Worm (Caenorhabditis elegans) whole organism, dauer: ENCODE data around the gene hot-3.

Experiments used
- unc-62 ChIP-seq: sonication (generic microtip); optimal IDR thresholded peaks from 2 replicates; lab custom pipeline; 2017; ENCODE audit warnings: missing biosample characterization, missing genetic modification reagents, missing genetic modification characterization

The hot-3 gene

DNA sequence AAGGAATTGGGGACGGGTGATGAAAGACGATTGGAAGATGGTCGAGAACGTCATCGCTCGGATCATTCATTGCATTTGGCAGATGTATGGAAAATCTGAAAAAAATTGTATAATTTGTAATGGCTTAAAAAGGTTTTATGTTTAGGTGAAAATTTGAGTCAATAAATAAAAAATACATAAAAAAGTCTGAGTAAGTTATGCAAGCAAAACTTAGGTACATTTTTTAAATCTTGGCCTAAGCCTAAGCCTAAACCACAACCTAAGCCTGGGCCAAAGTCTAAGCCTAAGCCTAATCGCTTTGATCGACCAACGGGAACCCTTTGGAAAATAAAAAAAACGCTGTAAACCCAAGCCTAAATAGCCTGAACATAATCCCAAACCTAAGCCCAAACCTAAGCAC is at the start of gene hot-3:
hot-3 (minus strand) TSS at position 101 of the 400 bp plus-strand sequence.
- TF ChIP-seq unc-62 = no peak

DNA sequence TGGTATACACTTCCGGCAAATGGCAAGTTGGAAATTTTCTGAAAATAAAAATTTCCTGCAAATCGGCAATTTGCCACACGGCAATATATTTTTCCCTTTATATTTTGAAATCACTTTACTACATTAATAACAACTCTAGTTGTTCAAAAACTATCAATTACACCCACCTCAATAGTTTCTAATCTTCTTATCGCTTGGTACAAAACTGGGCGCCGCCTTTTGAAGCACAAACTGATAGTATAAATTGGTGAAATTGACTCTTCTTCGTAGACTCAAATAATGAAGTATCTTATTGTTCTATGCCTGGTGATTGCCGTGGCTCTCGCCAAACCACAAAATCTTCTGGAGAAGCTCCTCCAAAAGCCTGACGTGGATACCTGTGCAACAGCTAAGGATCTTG is 49.3 kb upstream of the hot-3 start, which contains the start of gene Y39G8B.9:
Y39G8B.9 (plus strand) TSS at position 269 of the 400 bp plus-strand sequence.
- TF ChIP-seq unc-62 = no peak

DNA sequence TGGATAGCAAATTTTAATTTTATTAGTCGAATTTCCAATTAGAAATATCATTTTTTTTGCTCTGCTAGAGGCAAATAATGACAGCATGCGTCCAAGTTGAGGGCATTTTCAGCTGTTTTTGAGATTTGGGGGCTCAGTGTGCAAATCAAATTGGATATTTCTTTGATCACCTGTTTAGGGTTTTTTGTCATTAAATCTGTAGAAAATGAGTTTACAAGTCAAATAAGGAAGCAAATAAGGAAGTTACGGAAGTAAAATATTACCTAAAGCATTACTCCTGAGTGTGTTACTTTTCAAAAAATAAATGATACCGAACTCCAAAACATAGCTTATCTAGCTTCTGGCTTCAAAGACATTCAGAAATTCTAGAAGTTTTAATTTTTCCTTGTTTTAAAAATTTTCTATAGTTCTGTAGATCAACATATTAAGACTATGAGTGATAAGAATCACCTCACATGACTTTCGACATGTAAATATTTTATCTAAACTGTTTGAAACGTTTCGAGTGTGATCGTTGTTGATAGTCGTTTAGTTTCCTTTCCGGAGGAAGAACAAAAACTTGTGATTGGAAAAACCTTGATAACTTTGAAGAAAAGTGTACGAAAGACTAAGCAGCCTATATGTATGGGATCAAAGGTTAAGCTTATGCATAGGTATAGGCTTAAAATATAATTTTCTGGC is 48.1 kb upstream of the hot-3 start, which contains the start of gene sre-48:
sre-48 (minus strand) TSS at position 51 of the 681 bp plus-strand sequence.
- TF ChIP-seq unc-62 = no peak

DNA sequence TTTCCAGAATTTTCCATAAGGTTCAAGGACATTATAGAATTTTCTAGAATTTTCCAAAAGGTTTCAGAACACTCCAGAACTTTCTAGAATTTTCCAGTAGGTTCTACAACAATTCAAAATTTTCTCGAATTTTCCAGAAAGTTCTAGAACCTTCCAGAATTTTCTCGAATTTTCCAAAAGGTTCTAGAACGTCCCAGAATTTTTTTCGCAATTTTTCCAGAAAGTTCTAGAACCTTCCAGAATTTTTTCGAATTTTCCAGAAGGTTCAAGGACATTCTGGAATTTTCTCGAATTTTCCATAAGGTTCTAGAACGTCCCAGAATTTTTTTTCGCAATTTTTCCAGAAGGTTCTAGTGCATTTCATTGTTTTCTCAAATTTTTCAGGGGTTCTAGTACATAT is 45.9 kb upstream of the hot-3 start:
- no peak for TF ChIP-seq unc-62

DNA sequence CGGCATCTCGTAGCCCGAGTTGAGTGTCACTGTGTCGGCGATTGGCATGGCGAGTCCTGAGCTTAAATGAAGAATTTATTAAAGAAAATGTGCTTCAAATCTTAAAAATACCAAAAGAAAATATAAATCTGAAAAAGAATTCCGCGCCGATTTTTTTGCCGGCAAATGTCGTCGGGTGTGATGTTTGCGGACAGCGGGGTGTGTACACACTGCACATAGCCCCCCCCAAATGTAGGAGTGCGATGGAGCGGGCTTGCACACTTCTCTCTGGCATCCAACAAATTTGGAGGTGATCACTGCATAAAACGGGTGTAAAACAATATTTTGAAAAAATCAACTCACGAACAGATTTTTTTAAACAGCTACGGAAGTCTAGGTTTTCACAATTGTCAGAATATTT is 44.3 kb upstream of the hot-3 start, which contains the start of gene Y39G8B.2:
Y39G8B.2 (minus strand) TSS at position 61 of the 400 bp plus-strand sequence.
- no peak for TF ChIP-seq unc-62

DNA sequence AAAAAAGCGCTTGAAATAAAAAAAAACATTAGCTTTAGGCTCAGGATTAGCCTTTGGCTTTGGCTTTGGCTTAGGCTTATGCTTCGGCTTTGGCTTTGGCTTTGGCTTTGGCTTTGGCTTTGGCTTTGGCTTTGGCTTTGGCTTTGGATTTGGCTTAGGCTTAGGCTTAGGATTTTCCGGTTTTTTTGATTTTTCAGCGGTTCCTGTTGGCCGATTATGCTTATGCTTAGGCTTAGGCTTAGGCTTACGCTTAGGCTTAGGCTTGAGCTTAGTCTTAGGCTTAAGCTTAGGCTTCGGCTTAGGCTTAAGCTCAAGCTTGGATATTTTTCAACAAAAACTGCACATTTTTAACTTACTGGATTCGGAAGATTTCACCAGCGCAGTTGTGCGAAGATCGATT is 42.3 kb upstream of the hot-3 start:
- TF ChIP-seq unc-62 = no peak

DNA sequence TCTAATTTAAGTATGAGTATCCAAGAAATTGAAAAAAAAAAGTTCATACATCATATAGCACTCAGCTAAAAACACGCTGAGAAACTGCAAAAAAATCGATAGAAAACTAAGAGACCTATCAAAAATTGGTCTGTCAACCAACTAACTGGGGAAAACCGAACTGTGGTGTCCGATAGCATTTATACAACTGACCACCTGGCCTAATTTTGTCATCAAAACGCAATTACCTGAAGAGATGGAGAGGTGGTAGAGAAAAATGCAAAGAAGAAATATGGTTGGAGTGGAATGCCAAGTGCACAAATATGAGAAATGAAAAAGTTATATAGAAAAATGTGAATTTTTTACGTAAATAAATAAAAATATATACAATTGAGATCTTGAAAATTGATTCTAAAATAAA is 41.7 kb upstream of the hot-3 start, which contains the start of gene Y39G8B.1:
Y39G8B.1 (minus strand) TSS at position 299 of the 400 bp plus-strand sequence.
- TF ChIP-seq unc-62 = no peak

DNA sequence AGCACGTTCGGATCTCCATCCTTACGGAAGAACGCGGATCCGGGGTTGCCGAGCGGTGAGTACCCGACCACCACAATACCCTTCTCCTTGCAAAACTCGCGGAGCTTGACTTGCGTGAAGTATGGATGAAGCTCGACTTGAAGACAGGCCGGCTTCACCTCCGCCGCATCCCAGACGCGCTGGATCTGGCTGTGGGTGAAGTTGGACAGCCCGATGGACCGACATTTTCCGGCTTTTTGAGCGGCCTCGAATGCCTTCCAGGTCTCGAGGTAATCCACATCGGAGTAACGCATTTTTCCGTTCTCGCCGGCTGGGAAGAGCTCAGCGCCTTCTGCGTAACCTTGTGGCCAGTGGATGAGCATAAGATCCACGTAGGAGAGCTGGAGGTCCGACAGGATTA is 40.4 kb upstream of the hot-3 start:
- no peak for TF ChIP-seq unc-62

DNA sequence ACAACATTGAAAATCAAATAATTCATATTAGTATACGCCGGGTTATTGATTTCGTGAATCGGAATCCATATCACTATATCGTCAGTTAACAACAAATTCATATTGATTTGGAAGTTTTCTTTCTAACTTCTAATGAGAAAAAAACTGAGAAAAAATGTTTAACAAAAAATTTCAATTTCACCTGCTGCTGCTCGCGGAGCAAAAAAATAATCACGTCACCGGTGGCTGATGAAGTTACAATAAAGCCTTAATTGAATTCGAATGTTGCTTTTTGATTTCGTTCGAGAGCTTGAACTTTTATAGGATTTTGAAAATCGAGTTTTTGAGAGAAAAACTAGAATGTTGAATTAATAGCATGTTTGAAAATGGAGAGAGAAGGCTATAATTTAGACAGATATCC is 37.1 kb upstream of the hot-3 start, which contains the start of gene sre-43:
sre-43 (minus strand) TSS at position 101 of the 400 bp plus-strand sequence.
- no peak for TF ChIP-seq unc-62

DNA sequence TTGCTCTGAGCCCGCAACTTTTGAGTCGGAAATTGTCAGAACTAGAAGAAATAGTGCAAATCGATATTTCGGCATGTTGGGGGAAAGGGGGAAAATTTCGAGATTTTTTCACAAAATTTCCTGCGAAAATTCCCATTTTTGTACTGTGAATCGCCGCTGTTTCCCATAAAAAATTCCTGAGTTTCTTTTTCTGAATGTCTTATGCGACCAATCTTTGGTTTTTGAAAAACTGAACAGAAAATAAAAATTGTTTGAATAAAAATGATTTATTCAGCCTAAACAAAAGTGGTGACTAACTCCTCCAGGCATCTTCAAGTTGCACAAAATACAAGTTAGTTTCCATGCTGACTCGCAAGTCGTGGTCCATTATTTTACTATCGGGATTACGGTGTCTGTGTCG is 34.4 kb upstream of the hot-3 start, which contains the start of gene W07G1.7:
W07G1.7 (minus strand) TSS at position 101 of the 400 bp plus-strand sequence.
- TF ChIP-seq unc-62 = no peak

DNA sequence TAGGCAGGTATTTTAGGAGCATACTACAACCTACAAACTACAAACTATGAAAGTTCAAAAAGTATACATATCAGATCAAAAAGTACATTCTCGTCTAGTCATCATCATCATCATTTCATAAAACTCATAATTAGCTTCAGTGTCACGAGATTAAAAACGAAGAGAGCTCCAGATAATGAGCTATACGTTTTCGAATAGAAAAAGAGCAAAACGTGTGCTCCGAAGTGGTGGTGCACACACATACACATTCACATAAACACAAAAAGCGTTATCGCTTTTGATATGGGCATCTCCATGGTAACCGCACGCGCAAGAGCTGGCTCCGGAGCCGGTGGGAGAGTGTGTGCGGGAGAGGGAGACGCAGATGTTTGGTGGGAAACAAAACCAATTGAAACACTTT is 32.5 kb upstream of the hot-3 start:
- TF ChIP-seq unc-62 = no peak

DNA sequence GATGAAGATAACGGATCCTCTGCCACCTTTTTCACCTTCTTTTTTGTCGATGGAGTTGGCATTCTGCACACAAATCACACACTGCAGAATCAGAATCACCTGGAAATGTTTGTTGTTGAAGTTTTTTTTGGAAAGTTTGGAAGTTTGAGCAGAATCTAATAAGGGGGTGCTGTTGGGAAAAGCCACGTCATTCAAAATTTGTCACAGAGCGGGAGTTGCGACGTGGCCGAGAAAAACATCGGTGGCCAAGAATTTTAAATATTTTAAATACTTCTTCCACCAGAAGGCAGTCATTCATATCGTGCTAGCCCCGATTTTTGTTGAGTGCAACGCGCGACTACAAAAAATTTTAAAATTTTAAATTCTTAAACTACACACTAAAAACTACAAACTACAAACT is 30.5 kb upstream of the hot-3 start, which contains the start of gene rpi-1:
rpi-1 (minus strand) TSS at position 101 of the 400 bp plus-strand sequence.
- TF ChIP-seq unc-62 = no peak

DNA sequence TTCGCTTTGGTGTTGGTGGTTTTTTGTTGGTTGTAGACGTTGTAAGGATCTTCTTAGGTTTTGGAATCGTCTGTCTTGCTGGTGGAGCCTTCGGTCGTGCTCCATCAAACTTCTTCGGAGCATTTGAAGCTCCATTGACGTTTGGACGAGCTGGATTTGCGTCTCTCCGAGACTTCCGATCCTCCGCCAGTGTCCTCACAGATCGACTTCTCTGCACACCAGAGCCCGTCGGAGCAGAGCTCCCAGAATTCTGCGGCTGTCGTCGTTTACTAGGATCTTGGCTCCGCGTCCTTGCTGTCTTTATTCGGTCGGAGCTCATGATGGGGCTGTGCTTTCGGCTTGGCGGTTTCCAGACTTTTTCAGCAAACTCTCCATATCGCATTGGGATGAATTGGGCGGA is 29.7 kb upstream of the hot-3 start:
- TF ChIP-seq unc-62 = no peak

DNA sequence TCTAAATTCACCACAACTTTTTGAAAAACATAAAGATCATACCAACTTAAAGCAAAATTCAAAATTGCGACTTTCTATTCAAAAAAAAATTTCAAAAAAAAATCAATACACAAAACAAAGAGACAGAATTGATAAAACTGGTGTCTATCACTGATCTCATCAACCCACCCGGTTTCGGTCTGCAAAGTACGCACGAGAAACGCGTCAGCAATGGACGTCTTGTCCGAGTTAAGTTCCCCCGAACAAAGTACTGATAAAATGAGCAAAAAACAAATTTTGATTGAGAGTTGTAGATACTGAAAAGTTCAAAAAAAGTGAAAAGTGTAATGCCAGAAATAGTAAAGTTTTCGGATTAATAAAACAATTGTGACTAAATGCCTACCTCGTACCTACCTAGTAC is 26.5 kb upstream of the hot-3 start:
- no peak for TF ChIP-seq unc-62

DNA sequence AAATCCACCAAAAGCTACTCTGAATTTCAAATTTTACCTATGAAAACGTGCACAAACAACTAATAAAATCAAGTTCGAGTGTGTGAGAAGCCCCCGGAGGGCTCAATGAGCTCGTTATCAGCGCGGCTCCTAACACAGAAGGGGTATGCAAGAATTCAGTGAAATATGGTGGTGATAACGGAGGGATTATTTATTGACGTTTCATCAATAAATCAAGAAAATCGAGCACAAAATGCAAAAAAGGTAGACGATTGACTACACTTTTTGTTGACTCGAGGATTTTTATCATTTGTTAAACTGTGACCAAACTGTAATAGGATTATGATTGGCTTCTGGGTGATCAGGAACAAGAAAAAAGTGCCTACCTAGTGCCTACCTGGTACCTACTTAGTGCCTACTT is 25.6 kb upstream of the hot-3 start, which contains the start of gene zip-3:
zip-3 (minus strand) TSS at position 21 of the 400 bp plus-strand sequence.
- no peak for TF ChIP-seq unc-62

DNA sequence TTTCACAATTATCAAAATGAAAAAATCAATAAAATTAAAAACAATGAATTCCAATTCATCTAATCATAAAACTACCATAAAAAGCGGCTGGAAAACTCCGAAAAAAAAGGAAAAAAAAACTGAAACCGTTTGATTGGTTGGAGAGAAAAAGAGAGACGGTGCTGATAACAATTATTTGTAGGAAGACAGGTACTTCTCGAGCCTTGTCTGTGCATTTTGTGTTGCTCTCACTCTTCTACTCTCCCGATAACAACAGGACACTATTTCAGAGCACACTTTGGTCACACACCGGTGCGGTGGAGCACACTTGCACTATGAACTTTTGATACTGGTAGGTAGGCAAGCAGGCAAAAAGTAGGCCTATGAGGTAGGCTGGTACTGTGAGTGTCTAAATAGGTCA is 24.7 kb upstream of the hot-3 start:
- no peak for TF ChIP-seq unc-62

DNA sequence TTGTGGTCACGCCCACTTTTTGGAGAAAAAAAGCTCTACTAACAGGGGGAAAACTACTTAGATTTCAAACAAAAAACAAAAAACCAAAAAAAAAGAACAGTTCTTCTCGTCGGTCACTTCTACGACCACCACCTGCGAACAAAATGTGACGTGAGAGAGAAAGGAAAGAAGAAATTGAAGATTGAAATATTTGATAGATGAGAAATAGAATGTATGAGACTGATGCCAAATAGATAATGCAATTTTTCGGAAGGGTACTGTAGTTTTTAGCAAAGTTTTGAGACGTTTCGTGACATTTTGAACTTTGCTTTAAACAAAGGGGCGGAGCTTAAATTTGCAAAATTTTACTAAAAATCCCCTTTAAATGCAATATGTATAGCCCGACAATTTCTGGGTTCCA is 23.1 kb upstream of the hot-3 start:
- TF ChIP-seq unc-62 = no peak

DNA sequence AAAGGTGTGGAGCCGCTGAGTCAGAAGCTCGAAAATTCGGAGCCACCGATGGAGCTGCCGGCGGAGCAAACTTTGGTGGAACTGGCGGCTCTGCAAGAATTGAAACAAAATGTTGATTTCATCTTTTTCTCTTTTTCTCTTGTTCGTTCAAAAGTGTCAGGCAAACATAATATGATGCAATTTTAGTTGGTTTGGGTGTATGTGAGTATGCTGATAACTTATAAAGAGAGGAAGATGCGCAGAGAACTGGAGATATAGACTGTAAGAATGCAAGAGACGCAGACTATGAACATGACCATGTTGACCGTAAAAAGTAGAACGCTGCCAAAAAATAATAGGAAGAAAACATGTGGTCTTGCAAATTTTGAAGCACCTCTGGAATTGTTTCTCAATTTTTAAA is 22.2 kb upstream of the hot-3 start:
- TF ChIP-seq unc-62 = no peak
